Fruit fly (Drosophila melanogaster): ENCODE data around the gene CG34124.

The CG34124 gene

DNA sequence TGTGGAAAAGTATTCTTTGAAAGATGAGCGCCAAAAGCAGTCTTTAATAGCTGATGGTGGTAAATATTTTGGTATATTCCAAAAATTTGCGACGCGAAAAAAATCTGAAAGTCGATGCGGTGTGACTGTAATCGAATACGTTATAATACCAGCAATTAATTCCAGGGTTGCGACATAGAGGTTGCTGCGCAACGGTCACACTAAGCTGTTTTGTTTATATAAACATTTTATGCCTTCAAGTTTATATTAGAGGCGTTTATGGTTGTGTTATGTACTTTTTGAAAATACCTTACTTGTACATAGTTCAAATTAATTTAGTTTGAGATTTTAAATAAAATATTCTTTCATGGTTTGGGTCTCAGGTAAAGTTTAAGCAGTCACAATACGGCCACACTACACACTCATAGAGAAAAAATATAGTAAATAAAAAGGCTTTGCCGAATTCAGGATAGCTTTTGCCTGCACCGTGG lies 13.2 kb downstream of the CG34124 start, which contains the start of gene CG14043 (continued):
- TF ChIP-seq Ets65A (GFP tag) = peak; percentile 61
- no peak for TF ChIP-seq Elba2 (GFP tag; optimal IDR thresholded peaks at IDR 0.05)
- TF ChIP-seq Dek (tag; optimal IDR thresholded peaks at IDR 0.05) = peak; percentile 53
- peak; percentile 0 for TF ChIP-seq CG3995 (GFP tag; optimal IDR thresholded peaks at IDR 0.05)
- peak; percentile 1 for TF ChIP-seq CG8290 (GFP tag; optimal IDR thresholded peaks at IDR 0.05)
- TF ChIP-seq CG8290 (tag; optimal IDR thresholded peaks at IDR 0.05) = no peak
- TF ChIP-seq Myb (GFP tag; optimal IDR thresholded peaks at IDR 0.05) = peak; percentile 56
- no peak for TF ChIP-seq gce (GFP tag; IDR thresholded peaks at IDR 0.05)
- TF ChIP-seq knrl (GFP tag; IDR thresholded peaks at IDR 0.05; ENCODE audit: partially characterized antibody) = no peak; the same call in 2 of the 3 replicates
- no peak for TF ChIP-seq tio (GFP tag; optimal IDR thresholded peaks at IDR 0.05)
- TF ChIP-seq Mrtf (GFP tag; IDR thresholded peaks at IDR 0.05) = no peak
- TF ChIP-seq wek (GFP tag; optimal IDR thresholded peaks at IDR 0.05) = no peak
- TF ChIP-seq prd (optimal IDR thresholded peaks at IDR 0.05) = no peak
- peak; percentile 54; the same call in 2 of the 3 replicates for TF ChIP-seq prd (GFP tag; IDR thresholded peaks at IDR 0.05)
- TF ChIP-seq CG7786 (GFP tag; optimal IDR thresholded peaks at IDR 0.05) = peak; percentile 40
- no peak for TF ChIP-seq Opbp (GFP tag; IDR thresholded peaks at IDR 0.05; ENCODE audit: partially characterized antibody)
- no peak for TF ChIP-seq Mes4 (GFP tag; optimal IDR thresholded peaks at IDR 0.05)
- no peak for TF ChIP-seq klu (GFP tag; IDR thresholded peaks at IDR 0.05)
- no peak for TF ChIP-seq Oli (tag; optimal IDR thresholded peaks at IDR 0.05)
- TF ChIP-seq lab (GFP tag; optimal IDR thresholded peaks at IDR 0.05) = no peak
- no peak for TF ChIP-seq CG12744 (GFP tag; optimal IDR thresholded peaks at IDR 0.05)
- TF ChIP-seq Oaz (GFP tag; IDR thresholded peaks at IDR 0.05) = no peak
- TF ChIP-seq Nf-YC (tag; optimal IDR thresholded peaks at IDR 0.05) = peak; percentile 49
- no peak for TF ChIP-seq CG11398 (GFP tag; optimal IDR thresholded peaks at IDR 0.05)
- TF ChIP-seq zen2 (GFP tag; IDR thresholded peaks at IDR 0.05; ENCODE audit: partially characterized antibody) = no peak
- TF ChIP-seq CG17612 (GFP tag; IDR thresholded peaks at IDR 0.05) = no peak
- no peak for TF ChIP-seq Doc2 (GFP tag; IDR thresholded peaks at IDR 0.05)
- TF ChIP-seq ind (GFP tag; optimal IDR thresholded peaks at IDR 0.05) = no peak
- no peak for TF ChIP-seq HLH3B (GFP tag; IDR thresholded peaks at IDR 0.05)
- no peak for TF ChIP-seq Six4 (GFP tag; optimal IDR thresholded peaks at IDR 0.05)
- no peak for TF ChIP-seq Mad (GFP tag; optimal IDR thresholded peaks at IDR 0.05)
- TF ChIP-seq CG17829 (tag; optimal IDR thresholded peaks at IDR 0.05) = peak; percentile 51
- TF ChIP-seq fd64A (GFP tag; optimal IDR thresholded peaks at IDR 0.05) = no peak
- TF ChIP-seq sens (GFP tag) = peak; percentile 85
- TF ChIP-seq CG4730 (GFP tag; IDR thresholded peaks at IDR 0.05) = no peak
- TF ChIP-seq lov (optimal IDR thresholded peaks at IDR 0.05) = no peak
- TF ChIP-seq lov (GFP tag; IDR thresholded peaks at IDR 0.05) = no peak
- TF ChIP-seq al (GFP tag; IDR thresholded peaks at IDR 0.05) = 0 out of 2 replicates have a peak, but pooled peaks have one; percentile 30
- peak; percentile 55 for TF ChIP-seq row (GFP tag; IDR thresholded peaks at IDR 0.05)
- TF ChIP-seq CG12236 (GFP tag; optimal IDR thresholded peaks at IDR 0.05) = no peak
- peak; percentile 4 for TF ChIP-seq gro (GFP tag; optimal IDR thresholded peaks at IDR 0.05)
- TF ChIP-seq sim (GFP tag; IDR thresholded peaks at IDR 0.05) = no peak
- TF ChIP-seq lbe (GFP tag; optimal IDR thresholded peaks at IDR 0.05) = no peak
- no peak for TF ChIP-seq Atf3 (GFP tag; optimal IDR thresholded peaks at IDR 0.05)
- TF ChIP-seq CkIIα-i1 (GFP tag; IDR thresholded peaks at IDR 0.05) = no peak
- TF ChIP-seq CG4424 (GFP tag; optimal IDR thresholded peaks at IDR 0.05) = peak; percentile 40
- TF ChIP-seq schlank (tag; optimal IDR thresholded peaks at IDR 0.05) = no peak
- no peak for TF ChIP-seq kay (GFP tag; optimal IDR thresholded peaks at IDR 0.05)
- no peak for TF ChIP-seq gsb (GFP tag; IDR thresholded peaks at IDR 0.05)
- no peak for TF ChIP-seq mirr (GFP tag; optimal IDR thresholded peaks at IDR 0.05)
- peak; percentile 36 for TF ChIP-seq Bteb2 (GFP tag; optimal IDR thresholded peaks at IDR 0.05)
- no peak for TF ChIP-seq CG10274 (GFP tag; optimal IDR thresholded peaks at IDR 0.05)
- TF ChIP-seq dan (GFP tag; IDR thresholded peaks at IDR 0.05) = no peak
- no peak for TF ChIP-seq nom (GFP tag; optimal IDR thresholded peaks at IDR 0.05)

Data from whole organism, embryonic.